Worm (Caenorhabditis elegans) whole organism, L4 larva: ENCODE results near the gene clec-204.

Experiments
- F10B5.3 ChIP-seq: sonication (generic microtip); optimal IDR thresholded peaks from 2 replicates; lab custom pipeline; 2016; ENCODE audit warnings: mild to moderate bottlenecking, missing genetic modification characterization, missing compliant biosample characterization
- F37D6.2 ChIP-seq: sonication (generic microtip); optimal IDR thresholded peaks from 2 replicates; lab custom pipeline; 2016; ENCODE audit warnings: mild to moderate bottlenecking, missing genetic modification characterization, missing compliant biosample characterization
- T20F7.1 ChIP-seq: fragments of 200-800 bp; sonication (Bioruptor generic); optimal IDR thresholded peaks from 2 replicates; lab custom pipeline; 2018; ENCODE audit warnings: mild to moderate bottlenecking, missing genetic modification characterization, missing compliant biosample characterization
- Y5F2A.4 ChIP-seq: fragments of 200-800 bp; sonication (Bioruptor generic); optimal IDR thresholded peaks from 2 replicates; lab custom pipeline; 2018; ENCODE audit warnings: mild to moderate bottlenecking, missing genetic modification characterization, missing compliant biosample characterization
- Y75B8A.6 ChIP-seq: fragments of 200-800 bp; sonication (Bioruptor generic); IDR thresholded peaks from 2 replicates; pipeline ENCODE4 v1.3.6; 2022; ENCODE audit warnings: missing genetic modification reagents, missing genetic modification characterization, missing compliant biosample characterization
- aha-1 ChIP-seq: fragments of 150-350 bp; peaks from one replicate; lab custom pipeline; 2014; ENCODE audit warnings: missing biosample characterization, missing genetic modification characterization
- aly-2 ChIP-seq: sonication (generic microtip); optimal IDR thresholded peaks from 2 replicates; lab custom pipeline; 2018; ENCODE audit warnings: missing biosample characterization, missing genetic modification characterization
- ama-1 ChIP-seq: fragments of 150-350 bp; optimal IDR thresholded peaks from 2 replicates; lab custom pipeline; 2014; ENCODE audit warnings: inconsistent platforms, mixed read lengths
- attf-4 ChIP-seq: sonication (generic microtip); optimal IDR thresholded peaks from 3 replicates; lab custom pipeline; 2017; ENCODE audit warnings: missing biosample characterization, missing genetic modification characterization
- dmd-8 ChIP-seq: fragments of 200-800 bp; sonication (Bioruptor generic); IDR thresholded peaks from 2 replicates; pipeline ENCODE4 v1.3.6; 2022; ENCODE audit warnings: missing genetic modification characterization, missing compliant biosample characterization
- dpl-1 ChIP-seq: fragments of 150-350 bp; optimal IDR thresholded peaks from 2 replicates; lab custom pipeline; 2014; ENCODE audit warnings: missing biosample characterization, missing genetic modification reagents, missing genetic modification characterization
- duxl-1 ChIP-seq: sonication (generic microtip); optimal IDR thresholded peaks from 2 replicates; lab custom pipeline; 2016; ENCODE audit warnings: mild to moderate bottlenecking, missing genetic modification characterization, moderate library complexity, missing compliant biosample characterization; ENCODE audit not compliant: poor library complexity
- dve-1 ChIP-seq: sonication (generic microtip); optimal IDR thresholded peaks from 2 replicates; lab custom pipeline; 2017; ENCODE audit warnings: antibody characterized with exemption, mild to moderate bottlenecking, missing genetic modification characterization, missing compliant biosample characterization; ENCODE audit not compliant: insufficient read depth
- egl-27 ChIP-seq: sonication (generic microtip); optimal IDR thresholded peaks from 3 replicates; lab custom pipeline; 2017; ENCODE audit warnings: missing biosample characterization, missing genetic modification reagents, missing genetic modification characterization
- fkh-10 ChIP-seq: fragments of 150-350 bp; optimal IDR thresholded peaks from 2 replicates; lab custom pipeline; 2014; ENCODE audit warnings: missing biosample characterization, missing genetic modification reagents, missing genetic modification characterization
- fos-1 ChIP-seq: fragments of 150-350 bp; optimal IDR thresholded peaks from 2 replicates; lab custom pipeline; 2014; ENCODE audit warnings: missing biosample characterization, missing genetic modification characterization
- hif-1 ChIP-seq, 2 experiments: sonication (generic microtip); optimal IDR thresholded peaks; 2 replicates each; lab custom pipeline; 2016 to 2017; ENCODE audit warnings: missing compliant biosample characterization in 2 of 2, missing genetic modification characterization in 2 of 2, missing genetic modification reagents in 2 of 2, missing genotype in 2 of 2, mild to moderate bottlenecking in 1 of 2
- hlh-30 ChIP-seq: sonication (generic microtip); optimal IDR thresholded peaks from 2 replicates; lab custom pipeline; 2017; ENCODE audit warnings: antibody characterized with exemption, mild to moderate bottlenecking, missing genetic modification characterization, missing compliant biosample characterization; ENCODE audit not compliant: insufficient read depth
- hmg-1.1 ChIP-seq: fragments of 200-800 bp; sonication (Bioruptor generic); IDR thresholded peaks from 2 replicates; pipeline ENCODE4 v1.3.6; 2022; ENCODE audit warnings: missing genetic modification reagents, missing genetic modification characterization, missing compliant biosample characterization
- lsy-2 ChIP-seq, 2 experiments: fragments of 150-350 bp in 1 of 2; sonication (generic microtip) in 1 of 2; optimal IDR thresholded peaks; 2 replicates each; lab custom pipeline; 2014 to 2017; ENCODE audit warnings: missing biosample characterization in 2 of 2, missing genetic modification characterization in 2 of 2
- madf-5 ChIP-seq, 2 experiments: fragments of 200-800 bp; sonication (Bioruptor generic); IDR thresholded peaks; 2 replicates each; pipeline ENCODE4 v1.3.6; 2022; ENCODE audit warnings: missing compliant biosample characterization in 2 of 2, missing genetic modification characterization in 2 of 2
- mdl-1 ChIP-seq, 2 experiments: fragments of 150-350 bp in 1 of 2; sonication (generic microtip) in 1 of 2; optimal IDR thresholded peaks; 2 replicates each; lab custom pipeline; 2014 to 2017; ENCODE audit warnings: missing biosample characterization in 2 of 2, missing genetic modification characterization in 2 of 2
- mep-1 ChIP-seq: fragments of 150-350 bp; sonication (generic microtip); optimal IDR thresholded peaks from 3 replicates; lab custom pipeline; 2014; ENCODE audit warnings: missing biosample characterization, missing genetic modification characterization
- mes-2 ChIP-seq: sonication (generic microtip); optimal IDR thresholded peaks from 2 replicates; lab custom pipeline; 2016; ENCODE audit warnings: missing genotype, mild to moderate bottlenecking, missing genetic modification characterization, missing compliant biosample characterization; ENCODE audit not compliant: poor library complexity, severe bottlenecking
- mxl-3 ChIP-seq: fragments of 200-800 bp; sonication (Bioruptor generic); optimal IDR thresholded peaks from 2 replicates; lab custom pipeline; 2018; ENCODE audit warnings: mild to moderate bottlenecking, missing genetic modification characterization, missing compliant biosample characterization
- nhr-25 ChIP-seq: sonication (generic microtip); optimal IDR thresholded peaks from 2 replicates; lab custom pipeline; 2017; ENCODE audit warnings: missing genetic modification characterization, mild to moderate bottlenecking, missing compliant biosample characterization, antibody characterized with exemption, moderate library complexity, borderline replicate concordance; ENCODE audit not compliant: insufficient read depth
- nhr-28 ChIP-seq: fragments of 150-350 bp; optimal IDR thresholded peaks from 2 replicates; lab custom pipeline; 2014; ENCODE audit warnings: missing biosample characterization, missing genetic modification characterization
- nhr-48 ChIP-seq: sonication (generic microtip); optimal IDR thresholded peaks from 2 replicates; lab custom pipeline; 2016; ENCODE audit warnings: mild to moderate bottlenecking, missing genetic modification characterization, missing compliant biosample characterization
- nhr-6 ChIP-seq: fragments of 150-350 bp; optimal IDR thresholded peaks from 2 replicates; lab custom pipeline; 2014; ENCODE audit warnings: missing biosample characterization, missing genetic modification characterization
- php-3 ChIP-seq: fragments of 200-800 bp; sonication (Bioruptor generic); IDR thresholded peaks from 2 replicates; pipeline ENCODE4 v1.3.6; 2022; ENCODE audit warnings: missing genetic modification reagents, missing genetic modification characterization, missing compliant biosample characterization
- pqm-1 ChIP-seq: sonication (generic microtip); optimal IDR thresholded peaks from 2 replicates; lab custom pipeline; 2017; ENCODE audit warnings: missing biosample characterization, missing genetic modification characterization
- saeg-2 ChIP-seq: fragments of 200-800 bp; sonication (Bioruptor generic); IDR thresholded peaks from 2 replicates; pipeline ENCODE4 v1.3.6; 2022; ENCODE audit warnings: missing genetic modification reagents, missing genetic modification characterization, missing compliant biosample characterization
- sdz-12 ChIP-seq: fragments of 200-800 bp; sonication (Bioruptor generic); optimal IDR thresholded peaks from 2 replicates; lab custom pipeline; 2018; ENCODE audit warnings: mild to moderate bottlenecking, missing genetic modification characterization, missing compliant biosample characterization
- snpc-1.2 ChIP-seq: fragments of 200-800 bp; sonication (Bioruptor generic); IDR thresholded peaks from 2 replicates; pipeline ENCODE4 v1.3.6; 2022; ENCODE audit warnings: missing genetic modification reagents, missing genetic modification characterization, missing compliant biosample characterization
- unc-62 ChIP-seq, 3 experiments: fragments of 150-350 bp in 1 of 3; sonication (generic microtip); optimal IDR thresholded peaks in 2 of 3; peaks in 1 of 3; 1 replicate in 1 of 3; 2 replicates in 2 of 3; lab custom pipeline; 2014 to 2017; ENCODE audit warnings: missing biosample characterization in 3 of 3, missing genetic modification characterization in 3 of 3, missing genetic modification reagents in 3 of 3, missing genotype in 1 of 3
- zfp-3 ChIP-seq: fragments of 200-800 bp; sonication (Bioruptor generic); conservative IDR thresholded peaks from 2 replicates; pipeline ENCODE4 v1.3.6; 2022; ENCODE audit warnings: missing genetic modification reagents, missing genetic modification characterization, missing compliant biosample characterization
- zip-2 ChIP-seq: fragments of 150-350 bp; optimal IDR thresholded peaks from 2 replicates; lab custom pipeline; 2014; ENCODE audit warnings: missing biosample characterization, missing genetic modification characterization

Gene clec-204

ce11 chrV:1773120-1773519 lies 16.2 kb downstream of the clec-204 start:
- TF ChIP-seq Y75B8A.6 (GFP tag; lab: Robert Waterston, UW) (no peak), aha-1 (tag; lab: Kevin White, UChicago) (peak; percentile 39), dpl-1 (GFP tag; lab: Kevin White, UChicago) (no peak), mes-2 (tag; lab: Kevin White, UChicago) (peak; percentile 18), mep-1 (tag; lab: Kevin White, UChicago) (no peak), dve-1 (tag; lab: Kevin White, UChicago) (peak; percentile 3), egl-27 (tag; lab: Kevin White, UChicago) (no peak), duxl-1 (tag; lab: Kevin White, UChicago) (no peak), saeg-2 (GFP tag; lab: Robert Waterston, UW) (no peak), nhr-25 (tag; lab: Kevin White, UChicago) (no peak), snpc-1.2 (GFP tag; lab: Robert Waterston, UW) (no peak), Y5F2A.4 (GFP tag; lab: Kevin White, UChicago) (no peak), hlh-30 (peak; percentile 18), fkh-10 (no peak), lsy-2 (tag; optimal IDR thresholded peaks at IDR 0.05; lab: Kevin White, UChicago) (peak in 1 of 2 experiments; percentile 14), sdz-12 (GFP tag; lab: Kevin White, UChicago) (no peak)

ce11 chrV:1774874-1775589 lies 18.1 kb downstream of the clec-204 start, which contains the start of gene F36H9.7:
Gene F36H9.7, minus strand, starts transcription at chrV:1774924.
- TF ChIP-seq zfp-3 (no peak), nhr-6 (no peak), madf-5 (GFP tag; IDR thresholded peaks at IDR 0.05; lab: Robert Waterston, UW) (no peak)

ce11 chrV:1779136-1779535 lies 22.2 kb downstream of the clec-204 start, which contains the start of gene F36H9.4:
Gene F36H9.4, minus strand, starts transcription at chrV:1779236.
- no peak for TF ChIP-seq nhr-25 (tag; lab: Kevin White, UChicago)
- no peak for TF ChIP-seq hmg-1.1 (GFP tag; lab: Robert Waterston, UW)
- TF ChIP-seq fkh-10, result no peak
- no peak for TF ChIP-seq pqm-1 (tag; lab: Kevin White, UChicago)
- TF ChIP-seq php-3, result no peak
- TF ChIP-seq F37D6.2 (tag; lab: Kevin White, UChicago), result no peak
- TF ChIP-seq zip-2, result no peak
- no peak for TF ChIP-seq hif-1 (tag; optimal IDR thresholded peaks at IDR 0.05; lab: Kevin White, UChicago)
- no peak for TF ChIP-seq nhr-28 (tag; lab: Kevin White, UChicago)
- no peak for TF ChIP-seq T20F7.1 (GFP tag; lab: Kevin White, UChicago)
- TF ChIP-seq mxl-3, result no peak
- TF ChIP-seq aly-2 (tag; lab: Kevin White, UChicago), result no peak
- TF ChIP-seq attf-4 (tag; lab: Kevin White, UChicago), result no peak
- TF ChIP-seq dpl-1 (GFP tag; lab: Kevin White, UChicago), result no peak
- TF ChIP-seq snpc-1.2 (GFP tag; lab: Robert Waterston, UW), result no peak
- TF ChIP-seq F10B5.3 (tag; lab: Kevin White, UChicago), result no peak
- TF ChIP-seq mdl-1 (tag; optimal IDR thresholded peaks at IDR 0.05; lab: Kevin White, UChicago), result no peak
- no peak for TF ChIP-seq ama-1 (lab: Kevin White, UChicago)
- TF ChIP-seq dmd-8 (GFP tag; lab: Robert Waterston, UW), result no peak

DNA sequence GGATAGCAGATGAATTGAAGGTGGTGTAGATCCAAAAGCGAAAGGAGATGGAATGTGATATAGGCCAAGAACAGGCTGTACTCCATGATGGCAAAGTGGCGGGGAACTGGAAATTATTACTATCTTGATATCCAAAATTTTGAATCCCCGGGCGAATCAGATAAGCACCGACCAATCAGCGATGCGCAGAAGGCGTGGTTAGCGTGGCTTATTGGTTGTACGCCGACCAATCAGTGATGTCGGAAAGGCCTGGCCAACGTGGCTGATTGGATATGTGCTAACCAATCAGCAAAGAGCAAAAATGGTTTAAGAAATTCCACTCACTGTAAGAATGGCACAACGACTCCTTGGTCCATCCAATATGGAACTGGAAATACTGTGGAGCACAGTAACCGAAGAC lies 23.0 kb downstream of the clec-204 start:
- TF ChIP-seq saeg-2 (GFP tag; lab: Robert Waterston, UW) (no peak), nhr-48 (tag; lab: Kevin White, UChicago) (no peak), fos-1 (tag; lab: Kevin White, UChicago) (no peak), aha-1 (tag; lab: Kevin White, UChicago) (no peak), unc-62 (GFP tag; optimal IDR thresholded peaks at IDR 0.05 in 1 of 2; lab: Kevin White, UChicago) (peak in 1 of 2 experiments; percentile 71), unc-62 (tag; optimal IDR thresholded peaks at IDR 0.05; lab: Kevin White, UChicago) (no peak)
